Worm (Caenorhabditis elegans) whole organism, mixed stage, embryonic: Measurements from ENCODE around the gene sdz-4.

ENCODE experiments used
- ham-2 ChIP-seq: fragments of 200-800 bp; sonication (Bioruptor generic); optimal IDR thresholded peaks from 2 replicates; lab custom pipeline; 2018; ENCODE audit warnings: mild to moderate bottlenecking, missing genetic modification characterization, missing compliant biosample characterization
- nhr-76 ChIP-seq: sonication (generic microtip); optimal IDR thresholded peaks from 2 replicates; lab custom pipeline; 2017; ENCODE audit warnings: missing biosample characterization, missing genetic modification characterization
- zip-8 ChIP-seq: fragments of 150-350 bp; optimal IDR thresholded peaks from 2 replicates; lab custom pipeline; 2014; ENCODE audit warnings: missing biosample characterization, missing genetic modification characterization

ce11 chrII:999493-999892 lies 40.8 kb downstream of the sdz-4 start, which contains the start of gene fbxb-29:
- no peak for TF ChIP-seq zip-8
- TF ChIP-seq ham-2 (GFP tag; lab: Kevin White, UChicago), result no peak
- TF ChIP-seq nhr-76, result no peak
